Worm (Caenorhabditis elegans) whole organism, early embryonic: ENCODE measurements around the gene nhr-280.

Source experiments
- B0310.2 ChIP-seq: sonication (generic microtip); optimal IDR thresholded peaks from 2 replicates; lab custom pipeline; 2016; ENCODE audit warnings: mild to moderate bottlenecking, missing genetic modification characterization, missing compliant biosample characterization
- ama-1 ChIP-seq: fragments of 150-350 bp; optimal IDR thresholded peaks from 2 replicates; lab custom pipeline; 2014
- ceh-13 ChIP-seq: fragments of 200-800 bp; sonication (Bioruptor generic); optimal IDR thresholded peaks from 2 replicates; lab custom pipeline; 2018; ENCODE audit warnings: mild to moderate bottlenecking, missing genetic modification characterization, missing compliant biosample characterization
- ets-7 ChIP-seq: sonication (generic microtip); optimal IDR thresholded peaks from 2 replicates; lab custom pipeline; 2016; ENCODE audit warnings: missing genotype, missing genetic modification characterization, missing compliant biosample characterization
- hmbx-1 ChIP-seq: sonication (generic microtip); optimal IDR thresholded peaks from 2 replicates; lab custom pipeline; 2016; ENCODE audit warnings: mild to moderate bottlenecking, missing genetic modification characterization, missing compliant biosample characterization
- hmg-4 ChIP-seq: fragments of 200-800 bp; sonication (Bioruptor generic); optimal IDR thresholded peaks from 2 replicates; lab custom pipeline; 2018; ENCODE audit warnings: mild to moderate bottlenecking, missing genetic modification characterization, missing compliant biosample characterization
- hnd-1 ChIP-seq: sonication (generic microtip); optimal IDR thresholded peaks from 2 replicates; lab custom pipeline; 2016; ENCODE audit warnings: missing genetic modification characterization, missing compliant biosample characterization
- tbx-11 ChIP-seq: fragments of 200-800 bp; sonication (Bioruptor generic); IDR thresholded peaks from 2 replicates; pipeline ENCODE4 v1.3.6; 2022; ENCODE audit warnings: missing genetic modification characterization, missing compliant biosample characterization

DNA sequence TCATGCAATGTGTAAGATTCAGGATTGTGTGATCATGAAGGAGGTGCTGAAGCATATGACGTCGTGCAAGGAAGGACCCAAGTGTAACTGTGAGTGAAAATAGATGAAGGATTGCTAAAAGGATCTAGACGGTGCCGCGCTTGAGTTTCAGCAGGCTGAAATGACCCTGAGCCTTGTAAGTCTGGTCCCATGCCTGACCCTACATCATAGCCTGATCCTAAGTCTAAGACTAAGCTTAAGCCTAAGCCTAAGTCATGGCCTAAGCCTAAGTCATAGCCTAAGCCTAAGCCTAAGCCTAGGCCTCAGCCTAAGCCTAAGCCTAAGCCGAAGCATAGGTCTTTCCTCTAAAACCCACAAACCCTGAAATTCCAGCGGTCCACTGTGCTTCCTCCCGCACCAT lies 12.7 kb downstream of the nhr-280 start:
- no peak for TF ChIP-seq tbx-11 (GFP tag; lab: Robert Waterston, UW)
- TF ChIP-seq hmg-4 (GFP tag; lab: Kevin White, UChicago): no peak
- TF ChIP-seq ama-1 (lab: Kevin White, UChicago): no peak
- TF ChIP-seq ets-7 (tag; lab: Kevin White, UChicago): no peak
- no peak for TF ChIP-seq ceh-13
- TF ChIP-seq hnd-1 (tag; lab: Kevin White, UChicago): no peak
- TF ChIP-seq hmbx-1 (tag; lab: Kevin White, UChicago): no peak
- TF ChIP-seq B0310.2 (tag; lab: Kevin White, UChicago): no peak
